Worm (Caenorhabditis elegans) whole organism, L2 larva: ENCODE results near the gene aat-2.

ENCODE experiments used
- alr-1 ChIP-seq: fragments of 150-350 bp; optimal IDR thresholded peaks from 2 replicates; lab custom pipeline; 2014; ENCODE audit warnings: missing biosample characterization, missing genetic modification characterization
- ceh-82 ChIP-seq: fragments of 150-350 bp; optimal IDR thresholded peaks from 2 replicates; lab custom pipeline; 2014; ENCODE audit warnings: missing biosample characterization, missing genetic modification characterization
- elt-3 ChIP-seq: sonication (generic microtip); optimal IDR thresholded peaks from 2 replicates; lab custom pipeline; 2017; ENCODE audit warnings: missing biosample characterization, missing genetic modification characterization
- lin-11 ChIP-seq: fragments of 150-350 bp; sonication (generic microtip); optimal IDR thresholded peaks from 2 replicates; lab custom pipeline; 2014; ENCODE audit warnings: missing biosample characterization, missing genetic modification characterization, inconsistent platforms, mixed read lengths
- nhr-11 ChIP-seq: fragments of 150-350 bp; optimal IDR thresholded peaks from 2 replicates; lab custom pipeline; 2014; ENCODE audit warnings: missing biosample characterization, missing genetic modification characterization
- nhr-21 ChIP-seq: fragments of 150-350 bp; optimal IDR thresholded peaks from 2 replicates; lab custom pipeline; 2014; ENCODE audit warnings: missing biosample characterization, missing genetic modification characterization
- unc-62 ChIP-seq: fragments of 150-350 bp; optimal IDR thresholded peaks from 2 replicates; lab custom pipeline; 2014; ENCODE audit warnings: missing biosample characterization, missing genetic modification reagents, missing genetic modification characterization
- ztf-4 ChIP-seq: fragments of 150-350 bp; optimal IDR thresholded peaks from 2 replicates; lab custom pipeline; 2014; ENCODE audit warnings: missing biosample characterization, missing genetic modification characterization

DNA sequence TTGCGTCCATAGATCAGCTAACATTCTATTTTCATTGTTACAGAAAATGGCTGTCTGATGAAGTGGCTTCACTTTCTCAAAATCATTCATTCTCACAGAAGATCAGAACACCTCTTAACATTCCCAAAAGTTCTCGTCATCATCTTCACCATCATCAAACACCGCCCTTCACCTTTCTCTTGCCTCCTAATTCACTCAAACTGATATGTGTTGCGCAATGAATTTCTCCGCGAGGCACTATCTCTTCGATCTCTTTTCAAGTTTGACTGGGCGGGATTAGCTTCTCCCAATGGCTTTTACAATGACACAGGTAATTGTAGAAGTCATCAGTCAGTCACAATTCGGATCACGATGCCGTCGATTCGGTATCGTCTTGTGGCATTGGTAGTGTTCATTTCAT lies 24.6 kb downstream of the aat-2 start, which contains the start of gene grd-6:
- no peak for TF ChIP-seq ceh-82
- no peak for TF ChIP-seq unc-62 (GFP tag; lab: Kevin White, UChicago)
- no peak for TF ChIP-seq lin-11 (tag; lab: Kevin White, UChicago)
- TF ChIP-seq ztf-4 (tag; lab: Kevin White, UChicago) = no peak
- TF ChIP-seq elt-3 (tag; lab: Kevin White, UChicago) = no peak
- TF ChIP-seq nhr-21 = no peak
- TF ChIP-seq alr-1 = no peak
- TF ChIP-seq nhr-11 (tag; lab: Kevin White, UChicago) = no peak
